Worm (Caenorhabditis elegans): ENCODE data around the gene Y54G2A.48.

- TF ChIP-seq flt-1 (GFP tag; IDR thresholded peaks at IDR 0.05) (no peak), klf-2 (GFP tag; conservative IDR thresholded peaks at IDR 0.05) (no peak), ref-1 (GFP tag; conservative IDR thresholded peaks at IDR 0.05) (no peak)
Measured at ce11 chrIV:2825460-2826103, 6.9 kb downstream of the Y54G2A.48 start.
